Worm (Caenorhabditis elegans): ENCODE measurements around the gene itsn-1.

itsn-1 gene

ce11 chrIV:17105578-17105977, 13.9 kb upstream of the itsn-1 start:
- no peak for TF ChIP-seq unc-62 (GFP tag; optimal IDR thresholded peaks at IDR 0.05)

ce11 chrIV:17108200-17108599, 11.3 kb upstream of the itsn-1 start:
- TF ChIP-seq unc-62 (GFP tag; optimal IDR thresholded peaks at IDR 0.05), result no peak

DNA sequence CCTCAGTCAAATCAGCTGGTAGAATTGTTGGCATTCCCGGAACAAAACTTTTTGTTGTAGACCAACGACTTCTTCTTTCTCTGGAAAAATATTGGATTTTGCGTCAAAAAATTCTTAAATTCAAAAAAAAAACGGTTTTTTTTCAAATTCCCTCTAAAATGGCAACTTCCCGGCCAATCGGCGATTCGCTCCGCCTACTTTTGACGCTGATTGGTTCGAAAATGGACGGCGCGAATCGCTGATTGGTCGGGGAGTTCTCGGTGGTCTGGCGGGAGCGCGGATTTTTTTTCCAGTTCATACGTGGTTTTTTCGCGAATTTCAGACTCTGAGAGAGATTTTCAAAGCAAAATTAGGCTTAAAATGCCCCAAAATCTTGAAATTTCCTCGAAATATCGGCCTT, 10.7 kb upstream of the itsn-1 start:
- TF ChIP-seq unc-62 (GFP tag; optimal IDR thresholded peaks at IDR 0.05), result no peak

- no peak for TF ChIP-seq unc-62 (GFP tag; optimal IDR thresholded peaks at IDR 0.05)
Observed at ce11 chrIV:17109436-17109835, 10.0 kb upstream of the itsn-1 start.

ce11 chrIV:17110882-17111281, 8.6 kb upstream of the itsn-1 start, which contains the start of gene sfa-1:
TSS of gene sfa-1 (minus strand) at chrIV:17110982.
- TF ChIP-seq unc-62 (GFP tag; optimal IDR thresholded peaks at IDR 0.05), result no peak

DNA sequence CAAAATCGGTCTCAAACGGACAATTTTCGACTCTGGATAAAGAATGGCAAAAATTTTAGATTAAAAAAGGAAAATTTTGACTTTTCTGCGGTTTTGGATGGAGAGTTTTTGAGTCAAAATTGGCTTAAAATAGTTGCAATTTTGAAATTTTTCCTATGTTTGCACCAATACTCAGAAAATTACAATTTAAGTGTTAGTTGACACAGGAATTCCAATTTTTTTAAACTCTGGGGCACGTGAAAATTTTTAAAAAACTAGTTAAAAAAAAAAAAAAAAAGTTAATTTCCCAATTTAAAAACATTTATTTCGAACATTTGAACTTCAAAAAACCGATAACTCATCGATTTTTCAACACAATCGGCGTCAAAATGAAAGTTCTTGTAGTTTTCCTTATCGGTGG, 7.7 kb upstream of the itsn-1 start, which contains the start of gene Y116A8C.33:
TSS of gene Y116A8C.33 (plus strand) at position 301 of the 400 bp plus-strand sequence.
- TF ChIP-seq unc-62 (GFP tag; optimal IDR thresholded peaks at IDR 0.05), result no peak

ce11 chrIV:17116345-17116744, 3.1 kb upstream of the itsn-1 start, which contains the start of gene cyn-13:
TSS of gene cyn-13 (minus strand) at chrIV:17116657.
- no peak for TF ChIP-seq unc-62 (GFP tag; optimal IDR thresholded peaks at IDR 0.05)

- no peak for TF ChIP-seq unc-62 (GFP tag; optimal IDR thresholded peaks at IDR 0.05)
Observed at ce11 chrIV:17116821-17117220, 2.7 kb upstream of the itsn-1 start.

- TF ChIP-seq unc-62 (GFP tag; optimal IDR thresholded peaks at IDR 0.05), result no peak
Observed at ce11 chrIV:17118585-17118984, 897 bp upstream of the itsn-1 start, which contains the start of gene uaf-2. TSS of gene uaf-2 (minus strand) at chrIV:17118767.

- no peak for TF ChIP-seq unc-62 (GFP tag; optimal IDR thresholded peaks at IDR 0.05)
Observed at ce11 chrIV:17121058-17121773, 1.7 kb downstream of the itsn-1 start.

ce11 chrIV:17125967-17126366, 6.5 kb downstream of the itsn-1 start:
- no peak for TF ChIP-seq unc-62 (GFP tag; optimal IDR thresholded peaks at IDR 0.05)

DNA sequence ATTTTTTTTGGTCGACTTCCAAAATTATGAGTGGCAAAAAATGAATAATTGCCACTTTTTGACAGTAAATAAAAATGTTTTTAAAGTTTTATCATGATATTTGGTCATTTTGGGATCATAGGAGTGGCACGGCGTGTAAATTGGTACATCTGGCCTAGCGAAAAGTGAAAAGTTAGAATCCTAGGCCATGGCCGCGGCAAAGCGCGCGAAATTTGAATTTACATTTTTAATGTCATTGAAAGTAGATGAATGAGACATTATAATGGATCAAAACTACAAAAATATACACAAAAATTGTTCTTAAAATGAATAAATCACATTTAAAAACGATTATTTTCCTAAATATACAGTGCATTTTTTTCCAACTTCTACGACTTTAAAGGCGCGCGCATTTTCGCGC, 7.0 kb downstream of the itsn-1 start:
- TF ChIP-seq unc-62 (GFP tag; optimal IDR thresholded peaks at IDR 0.05), result no peak

DNA sequence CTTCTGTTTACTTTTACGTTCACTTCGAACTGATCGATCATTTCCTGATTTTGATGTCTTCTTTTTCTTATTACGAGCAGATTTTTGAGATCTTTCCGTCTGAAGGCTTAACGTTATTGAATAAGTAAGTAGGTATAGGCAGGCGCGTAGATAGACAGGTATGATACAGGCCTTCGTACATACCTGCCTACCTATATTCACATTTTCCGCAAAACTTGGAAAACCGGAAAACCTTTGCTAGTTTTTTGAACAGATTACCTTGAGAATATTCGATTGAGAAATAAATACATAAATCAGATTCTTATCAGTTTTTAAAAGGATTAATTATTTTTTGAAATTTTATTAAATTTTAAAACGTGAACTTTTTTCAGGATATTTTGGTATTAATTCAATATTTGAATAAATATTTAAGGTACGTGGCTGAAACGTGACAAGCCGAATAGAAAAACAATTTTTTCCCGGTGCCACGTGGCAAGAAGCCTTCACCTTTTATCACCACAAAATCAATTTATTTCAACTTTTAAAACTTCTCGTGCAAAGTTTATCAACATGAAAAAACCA, 11.6 kb downstream of the itsn-1 start, which contains the start of the genes Y116A8C.37 and Y116A8C.38:
TSS of gene Y116A8C.37 (minus strand) at position 101 of the 561 bp plus-strand sequence.
TSS of gene Y116A8C.38 (plus strand) at position 511 of the 561 bp plus-strand sequence.
- TF ChIP-seq unc-62 (GFP tag; optimal IDR thresholded peaks at IDR 0.05), result no peak

DNA sequence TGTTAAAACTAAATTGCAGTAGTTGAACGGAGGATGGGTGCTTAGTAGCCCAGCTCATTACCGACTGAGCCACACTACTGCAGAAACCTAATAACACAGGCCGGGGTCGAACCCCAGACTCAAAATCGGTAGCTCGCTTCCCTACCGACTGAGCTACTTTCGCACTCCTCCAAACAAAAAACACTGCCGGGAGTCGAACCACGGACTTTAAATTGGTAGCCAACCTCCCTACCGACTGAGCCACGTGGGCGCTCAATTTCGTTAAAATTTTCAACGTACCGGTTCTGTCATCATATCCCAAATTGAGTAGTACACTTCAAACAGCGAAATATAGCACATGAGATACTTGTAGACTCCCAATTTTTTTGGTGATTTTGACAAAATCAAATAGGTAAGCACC, 30.9 kb downstream of the itsn-1 start:
- TF ChIP-seq unc-62 (GFP tag; optimal IDR thresholded peaks at IDR 0.05), result no peak

- no peak for TF ChIP-seq unc-62 (GFP tag; optimal IDR thresholded peaks at IDR 0.05)
Observed at ce11 chrIV:17150871-17151270, 31.4 kb downstream of the itsn-1 start, which contains the start of gene Y116A8C.40. TSS of gene Y116A8C.40 (minus strand) at chrIV:17150971.

DNA sequence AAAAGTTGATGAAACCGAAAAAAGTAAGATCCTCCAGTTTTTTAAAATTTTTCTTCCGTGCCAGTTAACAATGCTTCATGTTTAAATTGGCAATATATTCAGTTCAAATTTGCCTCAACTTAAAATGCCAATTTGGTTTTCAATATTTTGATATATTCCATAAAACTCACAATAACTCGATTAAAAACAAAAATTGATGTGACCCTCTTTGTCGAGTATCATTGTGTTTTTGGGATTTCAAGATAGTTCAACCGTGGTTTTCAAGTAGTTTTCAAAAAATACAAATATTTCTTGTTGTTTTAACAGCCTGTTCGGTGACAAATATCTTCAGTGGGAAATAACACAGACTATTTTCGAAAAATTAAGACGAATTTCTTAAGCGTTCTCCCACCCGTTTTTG, 33.5 kb downstream of the itsn-1 start:
- no peak for TF ChIP-seq unc-62 (GFP tag; optimal IDR thresholded peaks at IDR 0.05)

- no peak for TF ChIP-seq unc-62 (GFP tag; optimal IDR thresholded peaks at IDR 0.05)
Observed at ce11 chrIV:17162515-17162914, 43.0 kb downstream of the itsn-1 start, which contains the start of gene skr-13. TSS of gene skr-13 (minus strand) at chrIV:17162615.
